Worm (Caenorhabditis elegans) whole organism, late embryonic: ENCODE data around the gene ret-1.

Experiments
- K09A11.1 ChIP-seq: sonication (generic microtip); optimal IDR thresholded peaks from 2 replicates; lab custom pipeline; 2017; ENCODE audit warnings: antibody characterized with exemption, mild to moderate bottlenecking, missing genetic modification characterization, missing compliant biosample characterization; ENCODE audit not compliant: insufficient read depth
- ama-1 ChIP-seq: fragments of 150-350 bp; optimal IDR thresholded peaks from 2 replicates; lab custom pipeline; 2014
- ceh-19 ChIP-seq: fragments of 200-800 bp; sonication (Bioruptor generic); optimal IDR thresholded peaks from 2 replicates; lab custom pipeline; 2018; ENCODE audit warnings: mild to moderate bottlenecking, missing genetic modification characterization, missing compliant biosample characterization
- ceh-24 ChIP-seq: sonication (generic microtip); optimal IDR thresholded peaks from 2 replicates; lab custom pipeline; 2016; ENCODE audit warnings: mild to moderate bottlenecking, missing genetic modification characterization, missing compliant biosample characterization
- pha-4 ChIP-seq: fragments of 150-350 bp; optimal IDR thresholded peaks from 2 replicates; lab custom pipeline; 2018; ENCODE audit warnings: missing biosample characterization, missing genetic modification reagents, missing genetic modification characterization
- ref-2 ChIP-seq: sonication (generic microtip); optimal IDR thresholded peaks from 2 replicates; lab custom pipeline; 2016; ENCODE audit warnings: missing genetic modification characterization, missing compliant biosample characterization

- TF ChIP-seq ceh-19 (GFP tag; lab: Kevin White, UChicago) = no peak
- no peak for TF ChIP-seq ref-2 (tag; lab: Kevin White, UChicago)
- TF ChIP-seq pha-4 (tag; lab: Kevin White, UChicago) = no peak
- TF ChIP-seq K09A11.1 (tag; lab: Kevin White, UChicago) = no peak
- no peak for TF ChIP-seq ama-1 (lab: Kevin White, UChicago)
- TF ChIP-seq ceh-24 (tag; lab: Kevin White, UChicago) = no peak
These were observed 46.3 kb upstream of the ret-1 start, which contains the start of the genes mpst-2 and H12D21.5 for ce11 chrV:14893355-14894050.
